Worm (Caenorhabditis elegans) whole organism, midembryonic: Measurements from ENCODE around the gene E02C12.9.

Experiments
- med-1 ChIP-seq: sonication (generic microtip); optimal IDR thresholded peaks from 2 replicates; lab custom pipeline; 2017; ENCODE audit warnings: missing genetic modification characterization, mild to moderate bottlenecking, missing compliant biosample characterization, antibody characterized with exemption, missing genetic modification reagents; ENCODE audit not compliant: insufficient read depth
- tab-1 ChIP-seq: fragments of 200-800 bp; sonication (Bioruptor generic); IDR thresholded peaks from 2 replicates; pipeline ENCODE4 v1.3.6; 2022; ENCODE audit warnings: missing genetic modification characterization, missing compliant biosample characterization

DNA sequence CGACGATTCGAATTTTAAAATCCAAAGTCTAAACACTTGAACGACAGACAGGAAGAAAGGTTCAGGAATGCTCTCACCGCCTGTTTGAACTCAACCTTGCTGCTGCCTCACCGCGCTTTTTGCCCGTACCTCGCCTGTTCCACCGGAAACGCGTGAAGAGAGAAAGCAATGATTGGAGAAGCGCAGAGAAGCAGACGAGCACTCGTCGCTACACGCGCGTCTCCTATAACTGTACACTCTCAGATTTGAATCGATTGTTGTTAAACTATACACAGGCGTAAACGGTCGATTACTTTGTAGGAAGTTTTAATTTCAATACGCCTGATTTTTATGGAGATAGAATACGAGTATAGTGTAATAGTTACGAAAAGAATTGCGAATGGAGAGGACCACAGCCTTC is 49.2 kb upstream of the E02C12.9 start:
- TF ChIP-seq med-1 (GFP tag; lab: Kevin White, UChicago) (no peak), tab-1 (GFP tag; lab: Robert Waterston, UW) (no peak)
